Worm (Caenorhabditis elegans) whole organism, early embryonic: Measurements from ENCODE around the gene Y57G11B.6.
"Not testable (repeated sequence)": the region's sequence is repeated elsewhere in the genome, so short reads cannot be mapped to it uniquely, and the experiment has no call there.

Experiments
- B0310.2 ChIP-seq: sonication (generic microtip); optimal IDR thresholded peaks from 2 replicates; lab custom pipeline; 2016; ENCODE audit warnings: mild to moderate bottlenecking, missing genetic modification characterization, missing compliant biosample characterization
- F13C5.2 ChIP-seq: sonication (generic microtip); optimal IDR thresholded peaks from 2 replicates; lab custom pipeline; 2017; ENCODE audit warnings: mild to moderate bottlenecking, missing genetic modification characterization, inconsistent platforms, missing compliant biosample characterization
- aly-1 ChIP-seq: sonication (generic microtip); optimal IDR thresholded peaks from 2 replicates; lab custom pipeline; 2016; ENCODE audit warnings: missing genetic modification characterization, missing compliant biosample characterization
- ama-1 ChIP-seq: fragments of 150-350 bp; optimal IDR thresholded peaks from 2 replicates; lab custom pipeline; 2014
- ceh-13 ChIP-seq: fragments of 200-800 bp; sonication (Bioruptor generic); optimal IDR thresholded peaks from 2 replicates; lab custom pipeline; 2018; ENCODE audit warnings: mild to moderate bottlenecking, missing genetic modification characterization, missing compliant biosample characterization
- ceh-36 ChIP-seq: sonication (generic microtip); optimal IDR thresholded peaks from 2 replicates; lab custom pipeline; 2016; ENCODE audit warnings: missing genetic modification characterization, inconsistent platforms, missing compliant biosample characterization
- ets-7 ChIP-seq: sonication (generic microtip); optimal IDR thresholded peaks from 2 replicates; lab custom pipeline; 2016; ENCODE audit warnings: missing genotype, missing genetic modification characterization, missing compliant biosample characterization
- flt-1 ChIP-seq: fragments of 200-800 bp; sonication (Bioruptor generic); IDR thresholded peaks from 2 replicates; pipeline ENCODE4 v1.3.6; 2022; ENCODE audit warnings: missing genetic modification characterization, missing compliant biosample characterization
- hmbx-1 ChIP-seq: sonication (generic microtip); optimal IDR thresholded peaks from 2 replicates; lab custom pipeline; 2016; ENCODE audit warnings: mild to moderate bottlenecking, missing genetic modification characterization, missing compliant biosample characterization
- hmg-4 ChIP-seq: fragments of 200-800 bp; sonication (Bioruptor generic); optimal IDR thresholded peaks from 2 replicates; lab custom pipeline; 2018; ENCODE audit warnings: mild to moderate bottlenecking, missing genetic modification characterization, missing compliant biosample characterization
- hnd-1 ChIP-seq: sonication (generic microtip); optimal IDR thresholded peaks from 2 replicates; lab custom pipeline; 2016; ENCODE audit warnings: missing genetic modification characterization, missing compliant biosample characterization
- pes-1 ChIP-seq: fragments of 200-800 bp; sonication (Bioruptor generic); IDR thresholded peaks from 2 replicates; pipeline ENCODE4 v1.3.6; 2022; ENCODE audit warnings: missing genetic modification reagents, missing genetic modification characterization, missing compliant biosample characterization
- scrt-1 ChIP-seq: fragments of 200-800 bp; sonication (Bioruptor generic); IDR thresholded peaks from 2 replicates; pipeline ENCODE4 v1.3.6; 2022; ENCODE audit warnings: missing genetic modification characterization, missing compliant biosample characterization
- sea-1 ChIP-seq: fragments of 200-800 bp; sonication (Bioruptor generic); conservative IDR thresholded peaks from 2 replicates; pipeline ENCODE4 v1.3.6; 2022; ENCODE audit warnings: missing genetic modification characterization, missing compliant biosample characterization
- tbx-11 ChIP-seq: fragments of 200-800 bp; sonication (Bioruptor generic); IDR thresholded peaks from 2 replicates; pipeline ENCODE4 v1.3.6; 2022; ENCODE audit warnings: missing genetic modification characterization, missing compliant biosample characterization
- tbx-37 ChIP-seq: fragments of 200-800 bp; sonication (Bioruptor generic); conservative IDR thresholded peaks from 2 replicates; pipeline ENCODE4 v1.3.6; 2022; ENCODE audit warnings: missing genetic modification reagents, missing genetic modification characterization, missing compliant biosample characterization
- tra-4 ChIP-seq: sonication (generic microtip); optimal IDR thresholded peaks from 2 replicates; lab custom pipeline; 2017; ENCODE audit warnings: missing genetic modification characterization, missing compliant biosample characterization

Gene Y57G11B.6

DNA sequence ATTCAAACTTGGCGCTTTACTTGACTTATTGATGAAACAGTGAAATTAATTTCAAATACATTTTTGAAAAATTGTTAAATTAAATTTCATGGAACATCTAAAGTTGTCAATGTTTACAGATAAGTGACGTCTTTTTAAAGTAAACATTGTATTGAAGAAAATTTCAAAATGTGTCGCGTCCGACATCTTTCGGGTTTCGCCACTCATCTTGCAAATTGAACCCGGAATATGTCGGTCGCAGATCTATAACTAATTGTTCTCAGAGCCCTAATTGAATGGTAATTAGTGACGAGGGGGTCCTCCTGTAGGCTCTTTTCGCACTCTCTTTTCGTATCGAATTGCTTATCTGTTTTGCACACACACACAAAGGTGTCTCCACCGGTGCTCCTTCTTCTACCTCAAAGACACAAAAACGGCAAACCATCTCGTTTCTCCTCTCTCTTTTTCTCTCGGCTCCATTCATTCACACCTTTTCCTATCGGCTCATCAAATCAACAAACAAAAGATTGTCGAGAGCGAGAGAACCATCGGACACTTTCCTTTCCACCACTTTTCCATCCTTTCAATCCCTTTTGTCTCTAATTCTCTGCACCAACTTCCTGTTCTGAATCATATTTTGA is 8.1 kb upstream of the Y57G11B.6 start:
- TF ChIP-seq tbx-37 (GFP tag; lab: Robert Waterston, UW) (no peak), hmg-4 (GFP tag; lab: Kevin White, UChicago) (no peak), tbx-11 (no peak), tra-4 (tag; lab: Kevin White, UChicago) (no peak), ceh-13 (GFP tag; lab: Kevin White, UChicago) (no peak), flt-1 (no peak), ama-1 (lab: Kevin White, UChicago) (no peak), hmbx-1 (tag; lab: Kevin White, UChicago) (no peak), scrt-1 (GFP tag; lab: Robert Waterston, UW) (no peak), pes-1 (GFP tag; lab: Robert Waterston, UW) (no peak), ets-7 (tag; lab: Kevin White, UChicago) (no peak), aly-1 (no peak), ceh-36 (tag; lab: Kevin White, UChicago) (no peak), sea-1 (GFP tag; lab: Robert Waterston, UW) (no peak), B0310.2 (tag; lab: Kevin White, UChicago) (no peak), hnd-1 (tag; lab: Kevin White, UChicago) (no peak), F13C5.2 (tag; lab: Kevin White, UChicago) (no peak)

DNA sequence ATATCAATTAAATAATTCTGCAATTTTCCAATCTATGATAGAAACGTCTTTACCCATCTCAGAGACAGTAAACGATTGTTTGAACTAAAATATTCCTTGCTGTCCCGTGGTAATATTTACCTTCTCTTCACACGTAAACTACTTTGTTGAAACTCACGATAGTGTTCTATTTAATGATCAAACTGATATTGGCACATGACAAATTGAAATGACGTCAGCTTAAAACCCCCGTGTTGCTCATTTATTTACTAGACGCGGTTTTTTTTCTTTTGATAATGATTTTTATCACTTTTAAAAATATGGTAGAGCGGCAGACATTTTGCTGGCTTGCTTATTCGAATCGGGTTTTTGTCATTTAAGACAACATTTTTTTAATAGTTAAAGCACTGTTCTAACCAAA is 7.0 kb upstream of the Y57G11B.6 start:
- no peak for TF ChIP-seq pes-1 (GFP tag; lab: Robert Waterston, UW)
- no peak for TF ChIP-seq hnd-1 (tag; lab: Kevin White, UChicago)
- TF ChIP-seq tbx-37 (GFP tag; lab: Robert Waterston, UW) = no peak
- no peak for TF ChIP-seq hmbx-1 (tag; lab: Kevin White, UChicago)
- TF ChIP-seq F13C5.2 (tag; lab: Kevin White, UChicago) = no peak
- TF ChIP-seq tra-4 (tag; lab: Kevin White, UChicago) = no peak
- TF ChIP-seq ets-7 (tag; lab: Kevin White, UChicago) = no peak
- TF ChIP-seq aly-1 = no peak
- no peak for TF ChIP-seq sea-1 (GFP tag; lab: Robert Waterston, UW)
- no peak for TF ChIP-seq B0310.2 (tag; lab: Kevin White, UChicago)
- no peak for TF ChIP-seq ceh-36 (tag; lab: Kevin White, UChicago)
- no peak for TF ChIP-seq tbx-11
- TF ChIP-seq scrt-1 (GFP tag; lab: Robert Waterston, UW) = no peak
- TF ChIP-seq ama-1 (lab: Kevin White, UChicago) = no peak
- no peak for TF ChIP-seq hmg-4 (GFP tag; lab: Kevin White, UChicago)
- no peak for TF ChIP-seq flt-1

DNA sequence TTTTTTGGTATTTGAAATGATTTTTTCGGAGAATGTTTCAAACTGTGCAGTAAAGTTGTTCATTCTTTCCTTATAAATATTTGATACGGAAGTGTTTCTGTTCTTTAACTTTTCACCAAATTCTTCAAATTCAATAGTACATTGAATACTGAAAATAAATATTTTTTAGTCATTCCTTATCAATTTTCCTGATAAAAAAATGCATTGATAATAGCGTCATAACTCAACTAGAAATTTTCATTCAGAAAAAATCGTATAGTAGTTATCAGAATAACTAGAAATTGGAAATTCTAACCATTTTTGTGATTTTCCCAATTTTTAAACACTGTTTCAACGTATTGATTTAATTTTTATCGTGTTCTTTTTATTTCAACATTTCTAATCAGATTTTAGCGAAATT is 4.6 kb upstream of the Y57G11B.6 start:
- no peak for TF ChIP-seq scrt-1 (GFP tag; lab: Robert Waterston, UW)

DNA sequence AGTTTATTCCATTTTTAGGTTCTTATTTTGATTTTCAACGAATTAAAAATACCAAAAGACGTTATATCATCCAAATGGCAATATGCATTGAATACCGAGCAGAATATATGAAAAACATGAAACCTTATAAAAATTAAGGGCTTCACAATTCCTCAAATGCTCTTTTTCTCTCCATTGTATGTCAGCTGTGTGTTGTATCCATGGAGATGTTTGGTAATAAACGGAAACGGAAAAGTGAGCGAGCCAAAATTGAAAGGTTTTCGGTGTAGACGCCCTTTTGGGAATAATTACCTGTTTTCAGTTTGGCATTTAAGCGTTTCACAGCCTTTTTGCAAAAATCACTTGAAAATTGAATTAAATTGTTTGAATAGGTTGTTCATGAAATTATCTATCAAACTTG is 3.0 kb upstream of the Y57G11B.6 start:
- TF ChIP-seq hmbx-1 (tag; lab: Kevin White, UChicago) (no peak), ceh-13 (GFP tag; lab: Kevin White, UChicago) (no peak), scrt-1 (GFP tag; lab: Robert Waterston, UW) (no peak), tra-4 (tag; lab: Kevin White, UChicago) (no peak), F13C5.2 (tag; lab: Kevin White, UChicago) (no peak)

ce11 chrIV:14551870-14552269 is 2.8 kb downstream of the Y57G11B.6 start, which contains the start of gene pals-30:
pals-30 (minus strand) TSS chrIV:14551970.
- TF ChIP-seq tbx-37 (GFP tag; lab: Robert Waterston, UW); B0310.2 (tag; lab: Kevin White, UChicago); hmbx-1 (tag; lab: Kevin White, UChicago): not testable (repeated sequence)

- no peak for TF ChIP-seq ceh-13 (GFP tag; lab: Kevin White, UChicago)
- TF ChIP-seq tra-4 (tag; lab: Kevin White, UChicago) = no peak
- no peak for TF ChIP-seq pes-1 (GFP tag; lab: Robert Waterston, UW)
- TF ChIP-seq hmg-4 (GFP tag; lab: Kevin White, UChicago) = no peak
- no peak for TF ChIP-seq ets-7 (tag; lab: Kevin White, UChicago)
- TF ChIP-seq ama-1 (lab: Kevin White, UChicago) = no peak
- TF ChIP-seq B0310.2 (tag; lab: Kevin White, UChicago) = no peak
- no peak for TF ChIP-seq tbx-11
- TF ChIP-seq scrt-1 (GFP tag; lab: Robert Waterston, UW) = no peak
- no peak for TF ChIP-seq sea-1 (GFP tag; lab: Robert Waterston, UW)
- no peak for TF ChIP-seq hmbx-1 (tag; lab: Kevin White, UChicago)
- no peak for TF ChIP-seq aly-1
- no peak for TF ChIP-seq hnd-1 (tag; lab: Kevin White, UChicago)
- TF ChIP-seq F13C5.2 (tag; lab: Kevin White, UChicago) = no peak
- no peak for TF ChIP-seq ceh-36 (tag; lab: Kevin White, UChicago)
- no peak for TF ChIP-seq flt-1
- no peak for TF ChIP-seq tbx-37 (GFP tag; lab: Robert Waterston, UW)
Observed at ce11 chrIV:14549308-14549707, 5.4 kb downstream of the Y57G11B.6 start, which contains the start of gene T27E7.9. T27E7.9 (minus strand) TSS chrIV:14549408.

DNA sequence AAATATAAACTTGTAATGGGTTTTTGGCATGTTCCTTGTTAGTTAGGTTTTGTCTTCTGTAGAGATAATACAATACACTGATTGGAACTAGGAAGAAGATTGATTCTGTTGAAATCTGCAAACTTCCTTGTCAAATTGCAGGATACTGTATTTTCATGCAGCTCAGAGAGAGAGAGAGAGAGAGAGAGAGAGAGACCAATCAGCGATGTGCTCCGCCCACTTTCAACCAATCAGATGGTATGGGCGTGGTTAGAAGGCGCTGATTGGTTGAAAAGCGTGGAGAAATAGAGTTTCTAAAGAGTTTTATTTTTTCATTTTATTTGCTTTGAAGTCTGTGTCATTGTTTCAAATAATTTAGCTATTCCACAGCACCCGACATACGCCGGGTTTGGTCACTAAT is 7.4 kb downstream of the Y57G11B.6 start:
- TF ChIP-seq ets-7 (tag; lab: Kevin White, UChicago) (no peak), ceh-36 (tag; lab: Kevin White, UChicago) (no peak), sea-1 (GFP tag; lab: Robert Waterston, UW) (no peak)

- no peak for TF ChIP-seq tbx-11
- TF ChIP-seq ama-1 (lab: Kevin White, UChicago) = no peak
- TF ChIP-seq B0310.2 (tag; lab: Kevin White, UChicago) = no peak
- TF ChIP-seq hmbx-1 (tag; lab: Kevin White, UChicago) = no peak
- TF ChIP-seq ets-7 (tag; lab: Kevin White, UChicago) = no peak
- no peak for TF ChIP-seq aly-1
- no peak for TF ChIP-seq ceh-13 (GFP tag; lab: Kevin White, UChicago)
- no peak for TF ChIP-seq hnd-1 (tag; lab: Kevin White, UChicago)
- TF ChIP-seq tra-4 (tag; lab: Kevin White, UChicago) = no peak
Observed at ce11 chrIV:14542517-14542916, 12.2 kb downstream of the Y57G11B.6 start, which contains the start of gene pals-29. pals-29 (minus strand) TSS chrIV:14542617.
